Worm (Caenorhabditis elegans) whole organism, L4/young adult: ENCODE measurements around the gene K09C6.8.

ENCODE experiments used
- W03F9.2 ChIP-seq: fragments of 150-350 bp; optimal IDR thresholded peaks from 2 replicates; lab custom pipeline; 2014; ENCODE audit warnings: missing biosample characterization, missing genetic modification characterization
- dao-5 ChIP-seq: sonication (generic microtip); optimal IDR thresholded peaks from 2 replicates; lab custom pipeline; 2016; ENCODE audit warnings: missing genotype, missing genetic modification characterization, moderate library complexity, missing compliant biosample characterization
- him-1 ChIP-seq: sonication (generic microtip); optimal IDR thresholded peaks from 2 replicates; lab custom pipeline; 2016; ENCODE audit warnings: missing genotype, missing genetic modification reagents, missing genetic modification characterization, missing compliant biosample characterization

The K09C6.8 gene

DNA sequence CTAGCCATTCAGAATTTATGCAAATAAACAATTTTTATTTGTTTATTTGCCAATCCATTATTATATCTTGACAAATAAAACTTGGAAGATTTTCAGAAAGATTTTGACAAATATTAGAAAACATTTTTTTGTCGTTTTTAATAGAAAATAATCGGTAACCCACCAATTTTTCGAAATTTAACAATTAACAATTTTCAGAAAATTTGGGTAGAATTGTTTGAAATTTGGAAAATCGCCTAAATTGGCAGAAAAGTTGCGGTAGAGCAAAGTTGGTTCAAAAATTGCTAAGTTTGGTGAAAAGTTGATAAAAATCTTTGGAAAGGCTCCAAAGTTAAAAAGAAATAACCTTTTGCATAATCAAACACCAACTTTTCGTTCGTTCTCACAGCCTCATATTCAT is 34.8 kb downstream of the K09C6.8 start:
- no peak for TF ChIP-seq W03F9.2 (tag; lab: Kevin White, UChicago)
- TF ChIP-seq him-1 (tag; lab: Kevin White, UChicago) = no peak
- TF ChIP-seq dao-5 (tag; lab: Kevin White, UChicago) = no peak

- no peak for TF ChIP-seq W03F9.2 (tag; lab: Kevin White, UChicago)
- TF ChIP-seq dao-5 (tag; lab: Kevin White, UChicago) = no peak
- no peak for TF ChIP-seq him-1 (tag; lab: Kevin White, UChicago)
Observed at ce11 chrV:804485-804884, 38.5 kb downstream of the K09C6.8 start, which contains the start of gene nhr-270. Gene nhr-270, minus strand, starts transcription at chrV:804741.

DNA sequence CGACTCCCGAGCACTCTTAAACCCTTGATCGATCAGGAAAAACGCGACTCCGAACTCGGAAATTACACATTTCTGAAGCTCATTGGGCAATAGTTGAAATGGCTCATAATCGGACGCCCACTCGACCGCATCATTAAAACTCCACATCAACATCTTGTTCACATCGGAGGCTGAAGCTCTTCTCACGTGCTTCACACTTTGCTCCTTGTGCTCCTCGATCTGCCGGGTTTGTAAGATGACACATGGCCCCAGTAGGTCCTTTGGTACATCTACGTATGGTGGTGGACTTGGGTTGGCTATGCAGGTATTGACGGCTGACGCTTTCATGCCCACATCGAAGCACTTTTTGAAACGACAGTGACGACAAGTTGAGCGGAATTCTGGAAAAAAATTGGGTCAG is 39.5 kb downstream of the K09C6.8 start:
- TF ChIP-seq dao-5 (tag; lab: Kevin White, UChicago) = no peak
- TF ChIP-seq him-1 (tag; lab: Kevin White, UChicago) = no peak
- no peak for TF ChIP-seq W03F9.2 (tag; lab: Kevin White, UChicago)

- TF ChIP-seq dao-5 (tag; lab: Kevin White, UChicago) = no peak
- TF ChIP-seq him-1 (tag; lab: Kevin White, UChicago) = no peak
- TF ChIP-seq W03F9.2 (tag; lab: Kevin White, UChicago) = no peak
Observed at ce11 chrV:802726-803125, 40.3 kb downstream of the K09C6.8 start.

DNA sequence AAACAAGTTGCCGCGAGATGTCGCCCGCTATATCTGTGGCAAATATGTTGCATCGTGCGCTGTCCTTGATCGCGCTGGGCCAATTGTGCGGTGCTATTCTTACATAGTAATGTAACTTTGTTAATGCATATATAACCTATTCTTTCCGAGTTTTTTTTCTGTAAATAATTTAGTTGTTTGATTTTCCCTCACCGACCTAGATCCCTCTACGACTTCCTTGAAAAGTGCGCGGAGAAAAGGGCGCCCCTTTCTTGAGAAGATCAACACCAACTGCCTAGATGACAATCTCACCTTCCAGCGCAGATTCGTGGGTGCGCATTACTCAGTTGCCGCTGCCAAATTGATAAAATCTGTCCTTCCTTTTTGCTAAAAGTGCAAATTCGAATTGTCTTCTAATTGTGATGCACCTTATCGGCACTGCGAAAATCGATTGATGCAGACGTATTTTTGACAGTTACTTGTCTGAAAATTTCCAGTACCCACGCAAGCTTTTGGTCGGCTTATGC is 41.4 kb downstream of the K09C6.8 start:
- TF ChIP-seq W03F9.2 (tag; lab: Kevin White, UChicago) (no peak), him-1 (tag; lab: Kevin White, UChicago) (no peak), dao-5 (tag; lab: Kevin White, UChicago) (no peak)

ce11 chrV:800271-800670 is 42.7 kb downstream of the K09C6.8 start:
- TF ChIP-seq him-1 (tag; lab: Kevin White, UChicago) (no peak), dao-5 (tag; lab: Kevin White, UChicago) (no peak), W03F9.2 (tag; lab: Kevin White, UChicago) (no peak)

DNA sequence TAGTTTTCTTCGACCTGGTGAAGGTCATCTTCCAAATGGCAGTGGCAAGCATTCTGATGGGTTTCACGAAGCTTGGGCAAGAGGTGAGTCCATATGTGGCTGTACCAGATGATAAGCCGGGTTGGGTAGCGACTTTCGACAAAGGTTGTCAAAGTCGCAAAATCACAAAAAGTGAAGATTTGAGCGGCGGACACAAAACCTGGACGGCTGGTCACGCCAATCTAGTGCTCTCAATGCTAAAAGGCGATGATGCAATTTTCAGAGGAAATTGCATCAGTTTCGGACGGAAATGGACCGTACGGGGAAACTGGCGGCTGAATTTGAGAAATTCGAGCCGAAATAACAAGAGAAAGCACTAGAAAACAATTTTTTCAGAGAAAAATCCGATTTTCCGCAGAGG is 45.8 kb downstream of the K09C6.8 start:
- TF ChIP-seq W03F9.2 (tag; lab: Kevin White, UChicago) (no peak), him-1 (tag; lab: Kevin White, UChicago) (no peak), dao-5 (tag; lab: Kevin White, UChicago) (no peak)

- TF ChIP-seq dao-5 (tag; lab: Kevin White, UChicago) (no peak), him-1 (tag; lab: Kevin White, UChicago) (no peak), W03F9.2 (tag; lab: Kevin White, UChicago) (no peak)
Observed at ce11 chrV:794092-794491, 48.9 kb downstream of the K09C6.8 start.
